Fruit fly (Drosophila melanogaster) S2 (cell line): ENCODE data around the gene CG42268.

ENCODE experiments used
- CG8478 ChIP-seq: fragments of >200 bp; optimal IDR thresholded peaks from 2 replicates; lab custom pipeline; 2018
- CTCF ChIP-seq, 2 experiments: fragments of >200 bp; optimal IDR thresholded peaks; 2 replicates each; lab custom pipeline; 2018

dm6 chr3L:9744060-9744549 is 16.1 kb downstream of the CG42268 start:
- TF ChIP-seq CTCF (optimal IDR thresholded peaks at IDR 0.05; lab: Kevin White, UChicago) (no peak), CG8478 (lab: Kevin White, UChicago) (no peak)
